Worm (Caenorhabditis elegans): Measurements from ENCODE around the gene cex-2.

DNA sequence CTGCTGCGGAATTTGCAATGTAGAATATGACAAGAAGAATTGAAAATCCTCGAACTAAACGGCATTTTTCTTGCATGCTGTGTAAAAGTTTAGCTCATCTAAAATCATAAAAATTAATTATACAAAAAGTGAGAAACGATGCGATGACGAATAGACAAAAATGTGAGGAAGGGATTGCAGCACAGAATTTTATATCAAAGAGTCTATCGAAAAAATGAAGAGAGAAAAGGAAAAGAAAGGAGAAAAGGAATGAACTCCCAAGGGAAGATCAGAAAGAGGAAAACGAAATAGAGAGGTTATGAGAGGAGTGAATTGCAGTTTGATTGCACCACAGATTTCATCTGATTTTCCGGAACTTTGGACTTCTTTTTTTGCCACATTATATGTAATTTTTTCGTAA lies 41.0 kb downstream of the cex-2 start, which contains the start of gene glr-4:
- TF ChIP-seq ztf-11 (tag; optimal IDR thresholded peaks at IDR 0.05) (no peak), unc-62 (GFP tag; optimal IDR thresholded peaks at IDR 0.05) (no peak)
